Fruit fly (Drosophila melanogaster): ENCODE data around the gene Pli.
"Not testable (repeated sequence)": the region's sequence is repeated elsewhere in the genome, so short reads cannot be mapped to it uniquely, and the experiment has no call there.

Gene Pli

dm6 chr3R:23859365-23859804, 30.5 kb downstream of the Pli start (continued):
- TF ChIP-seq CG9727 (GFP tag; optimal IDR thresholded peaks at IDR 0.05): peak; percentile 52
- peak; percentile 39 for TF ChIP-seq NfI (GFP tag; optimal IDR thresholded peaks at IDR 0.05)
- 0 out of 3 replicates have a peak, but pooled peaks have one; percentile 38 for TF ChIP-seq so (GFP tag; IDR thresholded peaks at IDR 0.05)
- TF ChIP-seq CG13894 (tag; optimal IDR thresholded peaks at IDR 0.05): peak; percentile 67
- TF ChIP-seq grau (tag; optimal IDR thresholded peaks at IDR 0.05): peak; percentile 45
- TF ChIP-seq abd-A (tag; optimal IDR thresholded peaks at IDR 0.05): peak; percentile 78
- peak; percentile 51; the same call in 1 of the 2 replicates for TF ChIP-seq MBD-R2 (GFP tag; IDR thresholded peaks at IDR 0.05)
- TF ChIP-seq CG33213 (GFP tag; optimal IDR thresholded peaks at IDR 0.05): peak; percentile 77
- peak; percentile 33 for TF ChIP-seq fd102C (GFP tag; optimal IDR thresholded peaks at IDR 0.05)
- peak; percentile 95 for TF ChIP-seq Med (GFP tag)
- TF ChIP-seq caup (GFP tag; optimal IDR thresholded peaks at IDR 0.05; ENCODE audit: severe bottlenecking): peak; percentile 80
- peak; percentile 29; the same call in 1 of the 3 replicates for TF ChIP-seq Mrtf (GFP tag; IDR thresholded peaks at IDR 0.05)
- peak; percentile 33 for TF ChIP-seq CG9609 (GFP tag; optimal IDR thresholded peaks at IDR 0.05)
- peak; percentile 56 for TF ChIP-seq Dad (GFP tag; optimal IDR thresholded peaks at IDR 0.05)
- peak; percentile 14 for TF ChIP-seq Ssrp (tag; optimal IDR thresholded peaks at IDR 0.05)
- peak; percentile 68; the same call in 2 of the 3 replicates for TF ChIP-seq Opbp (GFP tag; IDR thresholded peaks at IDR 0.05; ENCODE audit: partially characterized antibody)
- peak; percentile 20 for TF ChIP-seq CG12942 (GFP tag; optimal IDR thresholded peaks at IDR 0.05)
- peak; percentile 6; the same call in 1 of the 2 replicates for TF ChIP-seq dimm (GFP tag; IDR thresholded peaks at IDR 0.05)
- TF ChIP-seq H2.0 (GFP tag; IDR thresholded peaks at IDR 0.05): peak; percentile 55
- TF ChIP-seq luna (GFP tag; optimal IDR thresholded peaks at IDR 0.05): peak; percentile 31
- not testable (repeated sequence) for TF ChIP-seq lov (optimal IDR thresholded peaks at IDR 0.05)
- TF ChIP-seq lov (GFP tag; IDR thresholded peaks at IDR 0.05): peak; percentile 53; the same call in 1 of the 3 replicates
- peak; percentile 47 for TF ChIP-seq CG3281 (GFP tag; optimal IDR thresholded peaks at IDR 0.05)
- peak; percentile 60 for TF ChIP-seq dmrt99B (tag; optimal IDR thresholded peaks at IDR 0.05)
- peak; percentile 80 for TF ChIP-seq CG9932 (GFP tag; IDR thresholded peaks at IDR 0.05)
- peak; percentile 44 for TF ChIP-seq Max (GFP tag; optimal IDR thresholded peaks at IDR 0.05)
- peak; percentile 24 for TF ChIP-seq exex (tag; optimal IDR thresholded peaks at IDR 0.05)
- TF ChIP-seq CG10366 (GFP tag; IDR thresholded peaks at IDR 0.05): peak; percentile 49
- TF ChIP-seq al (GFP tag; IDR thresholded peaks at IDR 0.05): peak; percentile 40; the same call in 1 of the 2 replicates
- peak; percentile 91 for TF ChIP-seq Dbx (GFP tag; IDR thresholded peaks at IDR 0.05)
- peak; percentile 88 for TF ChIP-seq chm (GFP tag; IDR thresholded peaks at IDR 0.05)
- peak; percentile 71; the same call in 1 of the 2 replicates for TF ChIP-seq stc (GFP tag; IDR thresholded peaks at IDR 0.05)
- TF ChIP-seq ATbp (GFP tag; optimal IDR thresholded peaks at IDR 0.05): peak; percentile 26
- TF ChIP-seq Fer3 (tag; optimal IDR thresholded peaks at IDR 0.05): peak; percentile 56
- peak; percentile 48 for TF ChIP-seq mam (GFP tag; optimal IDR thresholded peaks at IDR 0.05)
- peak; percentile 41 for TF ChIP-seq CG12659 (GFP tag; optimal IDR thresholded peaks at IDR 0.05)
- TF ChIP-seq Myb (GFP tag; optimal IDR thresholded peaks at IDR 0.05): peak; percentile 31
- TF ChIP-seq cas (GFP tag; IDR thresholded peaks at IDR 0.05): peak; percentile 46; the same call in 1 of the 2 replicates
- TF ChIP-seq CoRest (tag; optimal IDR thresholded peaks at IDR 0.05): peak; percentile 25
- peak; percentile 60; the same call in 1 of the 2 replicates for TF ChIP-seq peb (GFP tag; IDR thresholded peaks at IDR 0.05)
- peak; percentile 68 for TF ChIP-seq CHES-1-like (GFP tag; optimal IDR thresholded peaks at IDR 0.05)
- TF ChIP-seq lbe (GFP tag; optimal IDR thresholded peaks at IDR 0.05): peak; percentile 44
- peak; percentile 57; the same call in 1 of the 2 replicates for TF ChIP-seq CG14667 (GFP tag; IDR thresholded peaks at IDR 0.05)
- peak; percentile 66 for TF ChIP-seq HLHmδ (GFP tag; optimal IDR thresholded peaks at IDR 0.05)
- peak; percentile 65; the same call in 1 of the 3 replicates for TF ChIP-seq z (GFP tag; IDR thresholded peaks at IDR 0.05)
- TF ChIP-seq Hr3 (GFP tag; optimal IDR thresholded peaks at IDR 0.05): peak; percentile 35
- peak; percentile 64 for TF ChIP-seq tx (GFP tag; optimal IDR thresholded peaks at IDR 0.05)

All from whole organism, embryonic.